Fruit fly (Drosophila melanogaster) whole organism, prepupa: ENCODE results near the gene Prosbeta2R2.
A peak's percentile ranks its signal among the peaks of the same experiment; 100 is the strongest.

Experiments used
- Blimp-1 ChIP-seq: fragments of 200-800 bp; sonication (Bioruptor generic); optimal IDR thresholded peaks from 3 replicates; lab custom pipeline; 2017; ENCODE audit warnings: missing biosample characterization, missing genetic modification characterization, mild to moderate bottlenecking, moderate library complexity, missing genetic modification reagents
- CG8119 ChIP-seq: fragments of 200-800 bp; sonication (Bioruptor generic); IDR thresholded peaks from 3 replicates; pipeline ENCODE4 v1.3.6; 2022; ENCODE audit warnings: missing biosample characterization, missing genetic modification characterization
- Eip75B ChIP-seq: fragments of 200-800 bp; sonication (Bioruptor generic); optimal IDR thresholded peaks from 3 replicates; lab custom pipeline; 2016; ENCODE audit warnings: missing biosample characterization, missing genetic modification characterization
- Hr38 ChIP-seq: sonication (Bioruptor generic); optimal IDR thresholded peaks from 2 replicates; lab custom pipeline; 2016; ENCODE audit warnings: missing biosample characterization, missing genetic modification characterization
- Sox15 ChIP-seq: fragments of 200-800 bp; sonication (Bioruptor generic); optimal IDR thresholded peaks from 3 replicates; lab custom pipeline; 2016; ENCODE audit warnings: missing biosample characterization, missing genetic modification characterization
- fd59A ChIP-seq: fragments of 200-800 bp; sonication (Bioruptor generic); optimal IDR thresholded peaks from 2 replicates; lab custom pipeline; 2017; ENCODE audit warnings: missing biosample characterization, mild to moderate bottlenecking, missing genetic modification characterization, missing genetic modification reagents
- lz ChIP-seq: fragments of 200-800 bp; sonication (Bioruptor generic); optimal IDR thresholded peaks from 3 replicates; lab custom pipeline; 2016; ENCODE audit warnings: missing biosample characterization, missing genetic modification characterization
- net ChIP-seq: fragments of 200-800 bp; sonication (Bioruptor generic); optimal IDR thresholded peaks from 3 replicates; lab custom pipeline; 2016; ENCODE audit warnings: missing biosample characterization, missing genetic modification characterization

dm6 chr3R:5205319-5206033 is 13.9 kb downstream of the Prosbeta2R2 start:
- no peak for TF ChIP-seq fd59A (GFP tag; lab: Kevin White, UChicago)
- no peak for TF ChIP-seq Hr38 (GFP tag; lab: Kevin White, UChicago)
- no peak for TF ChIP-seq Eip75B
- TF ChIP-seq CG8119 (GFP tag; lab: Robert Waterston, UW), result no peak
- no peak for TF ChIP-seq Sox15 (GFP tag; lab: Kevin White, UChicago)
- no peak for TF ChIP-seq Blimp-1
- no peak for TF ChIP-seq lz (GFP tag; lab: Kevin White, UChicago)
- TF ChIP-seq net (GFP tag; lab: Kevin White, UChicago), result peak; percentile 11
